Fruit fly (Drosophila melanogaster) whole organism, adult: ENCODE measurements around the gene CG15012.
A peak's percentile ranks its signal among the peaks of the same experiment; 100 is the strongest.

Experiments
- CG7101 ChIP-seq: fragments of 200-800 bp; sonication (Bioruptor generic); optimal IDR thresholded peaks from 2 replicates; lab custom pipeline; 2018; ENCODE audit warnings: missing biosample characterization, mild to moderate bottlenecking, missing genetic modification characterization, moderate library complexity
- Clk ChIP-seq: fragments of 200-800 bp; sonication (Bioruptor generic); optimal IDR thresholded peaks from 2 replicates; lab custom pipeline; 2017; ENCODE audit warnings: missing biosample characterization, missing genetic modification characterization
- Mnt ChIP-seq: fragments of 200-800 bp; sonication (Bioruptor generic); optimal IDR thresholded peaks from 2 replicates; lab custom pipeline; 2016; ENCODE audit warnings: missing biosample characterization, mild to moderate bottlenecking, missing genetic modification characterization
- kay ChIP-seq: fragments of 200-800 bp; sonication (Bioruptor generic); peaks from one replicate; lab custom pipeline; 2016; ENCODE audit warnings: missing biosample characterization, missing genetic modification characterization, borderline replicate concordance

DNA sequence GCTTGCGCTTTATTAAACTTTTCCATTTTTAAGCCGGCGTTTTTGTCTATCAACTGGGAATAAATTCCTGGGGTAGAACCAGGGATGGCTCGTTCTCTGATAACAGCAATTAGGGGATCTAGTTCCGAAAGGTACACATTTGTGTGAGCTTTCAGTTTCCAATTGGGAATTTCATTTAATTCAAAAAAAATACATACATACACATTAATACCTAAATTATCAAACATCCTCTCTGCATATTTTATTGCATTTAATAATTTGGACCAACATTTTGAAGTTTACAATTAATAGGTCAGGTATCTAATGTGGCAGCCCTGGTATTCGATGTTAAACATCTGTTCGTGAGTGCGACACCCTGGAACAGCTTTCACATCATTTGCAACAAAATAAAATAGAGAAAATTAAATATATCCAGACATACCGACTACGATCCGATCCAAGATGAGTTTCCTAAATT, 32.9 kb downstream of the CG15012 start, which contains the start of the genes CG15011 and CG1309:
- TF ChIP-seq Clk (GFP tag; lab: Kevin White, UChicago) (peak; percentile 64), kay (GFP tag; lab: Kevin White, UChicago) (no peak), CG7101 (tag; lab: Kevin White, UChicago) (peak; percentile 84), Mnt (peak; percentile 72)
